Worm (Caenorhabditis elegans): ENCODE measurements around the gene B0244.16.

The B0244.16 gene

ce11 chrIII:5740666-5741065, at the start of gene B0244.16:
B0244.16 (plus strand) TSS chrIII:5740966.
- TF ChIP-seq unc-62 (GFP tag; optimal IDR thresholded peaks at IDR 0.05), result no peak

ce11 chrIII:5691826-5692225, 48.9 kb upstream of the B0244.16 start:
- TF ChIP-seq unc-62 (GFP tag; optimal IDR thresholded peaks at IDR 0.05), result no peak

ce11 chrIII:5692690-5693089, 48.1 kb upstream of the B0244.16 start, which contains the start of the genes abi-1 and arle-14:
abi-1 (minus strand) TSS chrIII:5692740.
arle-14 (plus strand) TSS chrIII:5692906.
- no peak for TF ChIP-seq unc-62 (GFP tag; optimal IDR thresholded peaks at IDR 0.05)

ce11 chrIII:5693736-5694135, 47.0 kb upstream of the B0244.16 start, which contains the start of gene B0336.13:
B0336.13 (plus strand) TSS chrIII:5694036.
- TF ChIP-seq unc-62 (GFP tag; optimal IDR thresholded peaks at IDR 0.05), result no peak

ce11 chrIII:5697266-5697665, 43.5 kb upstream of the B0244.16 start, which contains the start of gene B0336.7:
B0336.7 (minus strand) TSS chrIII:5697366.
- TF ChIP-seq unc-62 (GFP tag; optimal IDR thresholded peaks at IDR 0.05), result no peak

ce11 chrIII:5697963-5698730, 42.6 kb upstream of the B0244.16 start, which contains the start of the genes lgg-3 and rgs-5:
lgg-3 (minus strand) TSS chrIII:5698013.
rgs-5 (plus strand) TSS chrIII:5698555.
- no peak for TF ChIP-seq unc-62 (GFP tag; optimal IDR thresholded peaks at IDR 0.05)

- no peak for TF ChIP-seq unc-62 (GFP tag; optimal IDR thresholded peaks at IDR 0.05)
Observed at ce11 chrIII:5701491-5701890, 39.3 kb upstream of the B0244.16 start.

ce11 chrIII:5705228-5705888, 35.4 kb upstream of the B0244.16 start, which contains the start of gene swp-1:
swp-1 (minus strand) TSS chrIII:5705525.
- TF ChIP-seq unc-62 (GFP tag; optimal IDR thresholded peaks at IDR 0.05), result no peak

ce11 chrIII:5706077-5706627, 34.6 kb upstream of the B0244.16 start, which contains the start of gene rpl-23:
rpl-23 (minus strand) TSS chrIII:5706127.
- no peak for TF ChIP-seq unc-62 (GFP tag; optimal IDR thresholded peaks at IDR 0.05)

ce11 chrIII:5707546-5707945, 33.2 kb upstream of the B0244.16 start:
- TF ChIP-seq unc-62 (GFP tag; optimal IDR thresholded peaks at IDR 0.05), result no peak

- TF ChIP-seq unc-62 (GFP tag; optimal IDR thresholded peaks at IDR 0.05), result no peak
Observed at ce11 chrIII:5708024-5708423, 32.7 kb upstream of the B0244.16 start.

ce11 chrIII:5709224-5709623, 31.5 kb upstream of the B0244.16 start, which contains the start of gene hpo-28:
hpo-28 (minus strand) TSS chrIII:5709324.
- no peak for TF ChIP-seq unc-62 (GFP tag; optimal IDR thresholded peaks at IDR 0.05)

ce11 chrIII:5710045-5710444, 30.7 kb upstream of the B0244.16 start, which contains the start of gene B0336.12:
B0336.12 (minus strand) TSS chrIII:5710145.
- no peak for TF ChIP-seq unc-62 (GFP tag; optimal IDR thresholded peaks at IDR 0.05)

ce11 chrIII:5710676-5711075, 30.1 kb upstream of the B0244.16 start:
- no peak for TF ChIP-seq unc-62 (GFP tag; optimal IDR thresholded peaks at IDR 0.05)

ce11 chrIII:5711242-5711641, 29.5 kb upstream of the B0244.16 start, which contains the start of gene rbm-26:
rbm-26 (plus strand) TSS chrIII:5711542.
- no peak for TF ChIP-seq unc-62 (GFP tag; optimal IDR thresholded peaks at IDR 0.05)
